Fruit fly (Drosophila melanogaster) S2 (cell line): ENCODE results near the gene CG43407.

Source experiments
- CG8478 ChIP-seq: fragments of >200 bp; optimal IDR thresholded peaks from 2 replicates; lab custom pipeline; 2018
- CTCF ChIP-seq, 2 experiments: fragments of >200 bp; optimal IDR thresholded peaks; 2 replicates each; lab custom pipeline; 2018

Gene CG43407

DNA sequence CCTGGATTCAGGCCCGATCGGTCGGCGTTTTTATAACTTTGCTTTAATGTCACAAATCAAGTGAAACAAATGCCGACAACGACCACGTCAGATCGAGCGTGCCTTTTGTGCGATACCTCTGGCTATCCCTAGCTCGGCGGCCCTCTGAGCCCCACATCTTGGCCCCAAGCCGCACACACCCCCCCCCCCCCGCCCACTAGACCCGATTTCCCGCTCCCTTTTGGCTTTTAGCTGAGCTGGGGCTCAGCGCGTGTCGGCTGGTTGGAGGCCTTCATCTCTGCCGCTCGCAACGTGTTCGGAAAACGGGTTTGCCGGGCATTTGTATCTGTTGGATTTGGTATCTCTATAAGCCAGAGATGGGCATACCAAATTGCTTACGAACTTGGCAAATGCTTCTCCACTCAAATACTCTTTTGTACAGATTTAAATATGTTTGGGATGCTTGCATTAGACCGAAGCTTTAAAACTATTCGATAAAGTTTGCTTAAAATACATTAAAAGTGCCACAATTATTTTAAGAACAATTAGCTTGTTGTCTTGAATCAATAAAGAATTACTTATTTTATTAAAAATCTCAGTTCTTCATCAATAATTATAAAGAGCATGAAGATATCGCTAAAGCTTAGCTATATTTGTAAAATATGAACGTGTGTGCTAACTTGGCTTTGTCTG is 36.9 kb downstream of the CG43407 start:
- no peak for TF ChIP-seq CG8478 (lab: Kevin White, UChicago)
- no peak for TF ChIP-seq CTCF (optimal IDR thresholded peaks at IDR 0.05; lab: Kevin White, UChicago)

DNA sequence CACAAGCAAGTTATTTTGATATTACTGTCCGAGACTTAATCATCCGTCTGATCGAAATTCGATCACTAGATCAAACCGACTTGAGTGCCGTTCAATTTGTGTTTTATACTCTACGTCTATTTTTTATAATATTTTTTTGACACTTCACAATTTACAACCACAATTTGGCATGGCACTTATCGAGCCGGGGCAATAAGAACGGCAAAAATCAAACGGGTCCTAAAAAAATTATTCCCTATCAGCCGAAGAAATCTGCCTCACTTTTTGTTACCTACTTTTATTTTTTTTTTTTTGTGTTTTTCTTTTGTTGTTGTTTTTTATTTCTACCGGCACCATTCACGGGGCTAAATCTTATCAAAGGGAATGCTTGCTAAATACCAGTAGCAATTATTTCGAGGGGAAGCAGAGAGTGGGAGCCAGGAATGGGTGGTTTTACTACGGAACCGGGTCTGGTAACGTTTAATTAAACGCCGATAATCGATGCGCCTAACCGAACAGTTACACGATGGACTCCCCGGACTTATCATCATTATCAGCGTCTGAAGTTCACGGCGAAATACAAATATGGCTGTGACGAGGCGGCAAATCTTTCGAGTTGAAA is 37.6 kb downstream of the CG43407 start:
- TF ChIP-seq CTCF (optimal IDR thresholded peaks at IDR 0.05; lab: Kevin White, UChicago) (no peak), CG8478 (lab: Kevin White, UChicago) (no peak)

DNA sequence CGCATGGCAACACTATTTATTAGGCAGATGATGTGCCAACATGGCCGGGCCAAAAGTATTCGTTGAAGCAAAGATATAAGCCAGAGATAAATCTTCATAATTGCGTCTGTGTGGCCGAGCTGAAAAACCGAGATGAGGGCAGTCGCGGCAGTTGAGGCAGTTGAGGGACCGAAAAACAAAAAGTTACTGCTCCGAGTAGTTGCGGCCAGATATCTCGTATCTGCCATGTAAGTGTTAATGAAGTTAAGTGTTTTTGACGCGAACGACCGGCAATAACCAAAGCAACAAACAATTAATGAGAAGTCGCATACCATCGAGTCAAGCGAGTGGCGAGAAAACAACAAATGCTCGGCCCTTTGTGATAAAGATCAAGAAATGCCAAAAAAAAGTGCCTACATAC is 38.4 kb downstream of the CG43407 start:
- no peak for TF ChIP-seq CTCF (optimal IDR thresholded peaks at IDR 0.05; lab: Kevin White, UChicago)
- TF ChIP-seq CG8478 (lab: Kevin White, UChicago): no peak

DNA sequence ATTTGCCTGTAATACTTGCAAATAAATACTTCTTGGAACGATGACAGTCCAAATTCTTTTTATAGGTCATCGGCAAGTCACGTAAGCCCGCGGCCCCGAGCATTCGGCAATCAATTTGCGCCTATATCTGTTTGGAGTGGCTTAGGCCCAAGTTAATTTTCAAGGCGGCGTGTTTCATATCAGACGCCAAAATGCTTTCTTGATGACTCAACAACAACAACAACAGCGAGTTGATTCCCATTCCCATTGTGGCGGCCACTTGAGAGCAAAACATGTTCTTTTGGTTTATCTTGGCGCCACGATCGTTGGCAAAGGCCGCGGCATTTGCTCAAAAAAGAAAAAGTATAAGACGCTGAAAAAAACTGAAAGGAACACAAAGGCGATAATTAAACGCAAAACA is 39.1 kb downstream of the CG43407 start:
- TF ChIP-seq CTCF (optimal IDR thresholded peaks at IDR 0.05; lab: Kevin White, UChicago) (no peak), CG8478 (lab: Kevin White, UChicago) (no peak)

DNA sequence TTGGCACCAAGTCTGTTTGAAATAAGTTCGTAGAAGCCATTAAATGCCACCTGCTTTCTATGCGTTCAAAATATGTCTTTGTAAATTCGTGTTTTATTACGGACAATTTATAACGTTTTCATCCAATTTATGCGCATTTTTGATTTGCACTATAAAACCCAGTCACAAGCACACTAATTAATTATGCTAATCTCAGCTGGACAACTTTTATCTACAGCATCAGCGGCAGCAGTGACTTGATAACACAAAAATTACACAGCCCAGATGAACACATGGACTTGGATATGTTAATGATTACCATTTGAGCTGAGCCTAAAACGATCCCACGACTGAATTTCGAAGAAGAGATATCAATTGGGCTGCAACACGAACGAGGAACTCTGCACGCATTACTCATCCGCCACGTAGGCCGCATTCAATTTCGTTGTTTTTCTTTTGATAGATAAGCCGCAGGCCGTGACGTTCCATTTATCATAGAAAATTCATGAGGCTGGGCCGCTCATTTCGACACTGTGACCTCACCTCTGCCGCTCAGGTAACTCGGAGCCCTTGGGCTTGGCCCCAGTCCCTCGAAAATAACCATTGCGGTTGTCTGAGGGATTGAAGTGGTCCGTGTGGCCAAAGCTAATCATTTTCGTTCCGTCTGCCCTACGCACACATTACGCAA is 40.0 kb downstream of the CG43407 start:
- no peak for TF ChIP-seq CG8478 (lab: Kevin White, UChicago)
- TF ChIP-seq CTCF (optimal IDR thresholded peaks at IDR 0.05; lab: Kevin White, UChicago): no peak

DNA sequence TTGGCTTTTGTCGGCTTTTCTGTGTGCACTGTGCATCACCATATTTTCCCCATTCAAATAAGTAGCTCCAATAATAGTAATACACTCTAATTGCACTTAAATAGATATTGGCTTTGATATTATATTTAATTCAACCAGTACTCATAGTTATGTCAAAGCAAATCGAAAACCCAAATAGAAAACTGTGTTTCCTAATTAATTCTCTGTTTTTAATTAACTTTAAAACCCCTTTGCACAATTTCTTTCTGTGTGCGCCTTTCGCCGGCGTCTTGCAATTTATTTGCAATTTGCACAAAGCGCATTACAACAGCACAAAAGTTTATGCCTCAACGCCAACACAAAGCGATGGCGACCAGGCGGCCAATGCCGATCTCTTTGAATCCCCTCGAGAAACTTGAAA is 42.0 kb downstream of the CG43407 start:
- TF ChIP-seq CTCF (optimal IDR thresholded peaks at IDR 0.05; lab: Kevin White, UChicago): no peak
- TF ChIP-seq CG8478 (lab: Kevin White, UChicago): no peak

DNA sequence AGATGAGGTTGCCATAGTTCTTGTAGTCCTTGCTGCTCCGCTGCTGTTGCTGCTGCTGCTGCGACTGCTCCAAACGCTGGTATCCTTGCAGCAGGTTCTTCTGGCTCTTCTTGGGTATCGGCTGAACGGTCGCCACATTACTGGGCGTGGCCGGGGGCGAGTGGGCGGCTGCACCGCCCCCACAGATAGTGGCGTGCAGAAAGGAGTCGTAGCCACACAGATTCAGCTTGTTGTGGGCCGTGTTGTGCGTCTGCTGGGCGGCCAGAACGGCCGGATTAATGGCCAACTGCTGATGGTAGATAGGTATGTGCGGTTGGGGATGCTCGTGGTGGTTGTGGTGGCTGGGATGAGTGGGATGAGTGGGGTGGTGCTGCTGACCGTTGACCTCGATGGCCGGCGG is 47.8 kb downstream of the CG43407 start:
- TF ChIP-seq CTCF (optimal IDR thresholded peaks at IDR 0.05; lab: Kevin White, UChicago): no peak
- no peak for TF ChIP-seq CG8478 (lab: Kevin White, UChicago)

DNA sequence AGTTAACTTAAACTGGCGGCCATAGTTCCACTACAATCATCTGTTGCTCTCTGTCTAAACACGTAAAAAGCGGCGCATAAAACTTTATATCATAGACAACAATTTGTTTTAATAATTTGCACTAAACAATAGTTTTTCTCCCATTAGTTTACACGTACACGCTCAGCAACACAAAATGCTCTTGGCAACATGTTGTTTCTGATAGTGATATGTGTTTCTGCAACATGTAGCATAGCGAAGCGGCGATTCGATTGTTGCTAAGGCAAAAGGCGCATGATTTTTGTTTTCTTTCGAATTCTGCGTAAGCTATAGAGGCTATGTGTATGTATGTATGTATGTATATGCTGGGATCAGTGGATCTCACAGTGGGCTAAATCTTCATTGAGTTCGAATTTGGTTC is 49.1 kb downstream of the CG43407 start:
- TF ChIP-seq CTCF (optimal IDR thresholded peaks at IDR 0.05; lab: Kevin White, UChicago) (no peak), CG8478 (lab: Kevin White, UChicago) (no peak)

DNA sequence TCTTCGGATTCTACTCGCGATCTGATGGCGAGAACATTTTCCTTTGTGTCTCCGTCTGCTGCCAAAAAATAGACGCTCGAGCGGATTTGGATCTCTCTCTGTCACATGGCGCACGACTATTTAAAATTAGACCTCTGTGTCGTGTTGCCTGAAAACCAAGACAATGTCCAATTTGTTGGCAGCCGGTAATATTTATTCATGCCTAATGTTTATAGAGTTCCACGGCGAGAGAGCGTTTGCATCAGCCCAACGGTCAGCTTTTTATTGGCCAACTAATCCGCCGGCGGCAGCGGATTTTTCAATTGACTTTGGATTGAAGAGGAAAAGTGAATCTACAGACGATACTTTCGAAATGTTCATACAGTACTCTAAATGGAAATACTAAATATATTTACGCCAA is 50.0 kb downstream of the CG43407 start, which contains the start of gene SmydA-2:
Gene SmydA-2 (minus strand): TSS at position 33 of the 400 bp plus-strand sequence.
- TF ChIP-seq CG8478 (lab: Kevin White, UChicago): no peak
- no peak for TF ChIP-seq CTCF (optimal IDR thresholded peaks at IDR 0.05; lab: Kevin White, UChicago)
